Worm (Caenorhabditis elegans): Measurements from ENCODE around the gene vps-11.

vps-11 gene

ce11 chrII:10840067-10840466 lies 46.8 kb upstream of the vps-11 start (continued):
- TF ChIP-seq hmg-1.2 (GFP tag; IDR thresholded peaks at IDR 0.05): peak; percentile 76
- peak; percentile 80; the same call in 1 of the 2 replicates for TF ChIP-seq ztf-25 (GFP tag; IDR thresholded peaks at IDR 0.05)
- no peak for TF ChIP-seq F10E7.11 (tag; optimal IDR thresholded peaks at IDR 0.05)
- TF ChIP-seq lin-26 (GFP tag; IDR thresholded peaks at IDR 0.05): peak; percentile 92
- TF ChIP-seq Y53G8AR.9 (GFP tag; conservative IDR thresholded peaks at IDR 0.05): peak; percentile 88
- no peak for TF ChIP-seq aptf-2 (GFP tag; conservative IDR thresholded peaks at IDR 0.05)
- TF ChIP-seq F22D6.2 (tag; optimal IDR thresholded peaks at IDR 0.05): peak; percentile 60
- peak; percentile 69; the same call in 1 of the 2 replicates for TF ChIP-seq ceh-40 (GFP tag; IDR thresholded peaks at IDR 0.05)
- TF ChIP-seq F49E8.2 (tag; optimal IDR thresholded peaks at IDR 0.05; ENCODE audit: insufficient read depth): peak; percentile 34
- peak; percentile 76 to 94 for TF ChIP-seq rec-8 (tag; optimal IDR thresholded peaks at IDR 0.05)
- TF ChIP-seq Y53F4B.3 (GFP tag; IDR thresholded peaks at IDR 0.05): no peak
- TF ChIP-seq T07F8.4 (tag; optimal IDR thresholded peaks at IDR 0.05): peak; percentile 75
- TF ChIP-seq snpc-3.4 (tag; optimal IDR thresholded peaks at IDR 0.05): peak; percentile 75
- TF ChIP-seq attf-5 (GFP tag; optimal IDR thresholded peaks at IDR 0.05): peak; percentile 82
- peak; percentile 59 for TF ChIP-seq tlf-1 (GFP tag; optimal IDR thresholded peaks at IDR 0.05)
- TF ChIP-seq egl-18 (GFP tag; IDR thresholded peaks at IDR 0.05): 0 out of 2 replicates have a peak, but pooled peaks have one; percentile 66
- peak; percentile 71; the same call in 1 of the 2 replicates for TF ChIP-seq nhr-120 (GFP tag; IDR thresholded peaks at IDR 0.05)
- peak; percentile 61; the same call in 1 of the 2 replicates for TF ChIP-seq aptf-3 (GFP tag; IDR thresholded peaks at IDR 0.05)
- TF ChIP-seq sdz-38 (tag; optimal IDR thresholded peaks at IDR 0.05): no peak
- TF ChIP-seq mes-4 (tag; optimal IDR thresholded peaks at IDR 0.05): peak; percentile 82
- peak; percentile 80 for TF ChIP-seq mcd-1 (GFP tag; IDR thresholded peaks at IDR 0.05)
- TF ChIP-seq lin-54 (GFP tag; optimal IDR thresholded peaks at IDR 0.05): peak; percentile 81
- TF ChIP-seq lsy-27 (tag; optimal IDR thresholded peaks at IDR 0.05; ENCODE audit: borderline replicate concordance, insufficient read depth): peak; percentile 79
- TF ChIP-seq Y56A3A.18 (GFP tag; IDR thresholded peaks at IDR 0.05): 0 out of 2 replicates have a peak, but pooled peaks have one; percentile 61
- TF ChIP-seq snpc-1.1 (tag; optimal IDR thresholded peaks at IDR 0.05; ENCODE audit: insufficient read depth): peak; percentile 52
- TF ChIP-seq ztf-26 (tag; optimal IDR thresholded peaks at IDR 0.05): peak; percentile 79
- no peak for TF ChIP-seq egrh-3 (GFP tag; IDR thresholded peaks at IDR 0.05)
- TF ChIP-seq madf-10 (tag; optimal IDR thresholded peaks at IDR 0.05): peak; percentile 82
- TF ChIP-seq F33H1.4 (GFP tag; IDR thresholded peaks at IDR 0.05): peak; percentile 63
- no peak for TF ChIP-seq lag-1 (GFP tag; IDR thresholded peaks at IDR 0.05)
- peak; percentile 65 for TF ChIP-seq akir-1 (GFP tag; optimal IDR thresholded peaks at IDR 0.05)
- TF ChIP-seq cebp-2 (GFP tag; IDR thresholded peaks at IDR 0.05): peak; percentile 74; the same call in 1 of the 2 replicates
- peak; percentile 43 for TF ChIP-seq D2030.7 (GFP tag; IDR thresholded peaks at IDR 0.05)
- TF ChIP-seq ceh-100 (GFP tag; IDR thresholded peaks at IDR 0.05): peak; percentile 79
- TF ChIP-seq madf-3 (GFP tag; IDR thresholded peaks at IDR 0.05): peak; percentile 60; the same call in 1 of the 2 replicates
- peak; percentile 45 for TF ChIP-seq madf-8 (GFP tag; conservative IDR thresholded peaks at IDR 0.05)
- no peak for TF ChIP-seq nfya-1 (tag; optimal IDR thresholded peaks at IDR 0.05; ENCODE audit: borderline replicate concordance, insufficient read depth)
- TF ChIP-seq ceh-27 (GFP tag; optimal IDR thresholded peaks at IDR 0.05): peak; percentile 92

- TF ChIP-seq fkh-3 (tag; optimal IDR thresholded peaks at IDR 0.05) (no peak), ceh-40 (GFP tag; IDR thresholded peaks at IDR 0.05) (no peak), zfh-2 (GFP tag; conservative IDR thresholded peaks at IDR 0.05) (no peak), nfyb-1 (GFP tag; IDR thresholded peaks at IDR 0.05) (peak; percentile 30; the same call in 1 of the 2 replicates), F37B4.10 (GFP tag; IDR thresholded peaks at IDR 0.05) (no peak), snpc-1.1 (tag; optimal IDR thresholded peaks at IDR 0.05; ENCODE audit: insufficient read depth) (no peak), hmg-1.2 (GFP tag; IDR thresholded peaks at IDR 0.05) (no peak)
Measured at ce11 chrII:10838550-10838949, 45.3 kb upstream of the vps-11 start.
